Fruit fly (Drosophila melanogaster) whole organism, embryonic: Measurements from ENCODE around the gene Sec15.
A peak's percentile ranks its signal among the peaks of the same experiment; 100 is the strongest.

Experiments
- BEAF-32 ChIP-seq: fragments of 200-800 bp; sonication (Bioruptor generic); optimal IDR thresholded peaks from 3 replicates; lab custom pipeline; 2017; ENCODE audit warnings: missing biosample characterization, missing genetic modification characterization, mild to moderate bottlenecking, moderate library complexity, missing genetic modification reagents
- CG10267 ChIP-seq: fragments of 200-800 bp; sonication (Bioruptor generic); optimal IDR thresholded peaks from 2 replicates; lab custom pipeline; 2018; ENCODE audit warnings: missing biosample characterization, mild to moderate bottlenecking, missing genetic modification characterization, moderate library complexity
- CG10654 ChIP-seq: fragments of 200-800 bp; sonication (Bioruptor generic); optimal IDR thresholded peaks from 2 replicates; lab custom pipeline; 2016; ENCODE audit warnings: missing biosample characterization, missing genetic modification characterization
- CG12236 ChIP-seq: fragments of 200-800 bp; sonication (Bioruptor generic); optimal IDR thresholded peaks from 2 replicates; lab custom pipeline; 2016; ENCODE audit warnings: missing biosample characterization, missing genetic modification characterization
- CG13123 ChIP-seq: fragments of 200-800 bp; sonication (Bioruptor generic); optimal IDR thresholded peaks from 2 replicates; lab custom pipeline; 2016; ENCODE audit warnings: missing biosample characterization, missing genetic modification characterization
- CG14441 ChIP-seq: fragments of 200-800 bp; sonication (Bioruptor generic); IDR thresholded peaks from 2 replicates; pipeline ENCODE4 v1.3.6; 2022; ENCODE audit warnings: missing biosample characterization, missing genetic modification characterization
- CG14710 ChIP-seq: fragments of 200-800 bp; sonication (Bioruptor generic); optimal IDR thresholded peaks from 3 replicates; lab custom pipeline; 2019; ENCODE audit warnings: missing biosample characterization, mild to moderate bottlenecking, missing genetic modification characterization, moderate library complexity
- CG14860 ChIP-seq: fragments of 200-800 bp; sonication (Bioruptor generic); IDR thresholded peaks from 3 replicates; pipeline ENCODE4 v1.3.6; 2022; ENCODE audit warnings: missing biosample characterization, missing genetic modification characterization; ENCODE audit not compliant: partially characterized antibody
- CG17186 ChIP-seq: fragments of 200-800 bp; sonication (Bioruptor generic); optimal IDR thresholded peaks from 3 replicates; lab custom pipeline; 2017; ENCODE audit warnings: missing biosample characterization, missing genetic modification reagents, missing genetic modification characterization
- CG17328 ChIP-seq: fragments of 200-800 bp; sonication (Bioruptor generic); IDR thresholded peaks from 2 replicates; pipeline ENCODE4 v1.3.6; 2022; ENCODE audit warnings: missing biosample characterization, missing genetic modification characterization
- CG2129 ChIP-seq: fragments of 200-800 bp; sonication (Bioruptor generic); IDR thresholded peaks from 2 replicates; pipeline ENCODE4 v1.3.6; 2022; ENCODE audit warnings: missing biosample characterization, missing genetic modification characterization; ENCODE audit not compliant: partially characterized antibody
- CG2199 ChIP-seq: fragments of 200-800 bp; sonication (Bioruptor generic); IDR thresholded peaks from 3 replicates; pipeline ENCODE4 v1.3.6; 2022; ENCODE audit warnings: missing biosample characterization, missing genetic modification characterization
- CG42726 ChIP-seq: fragments of 200-800 bp; sonication (Bioruptor generic); IDR thresholded peaks from 2 replicates; pipeline ENCODE4 v1.3.6; 2022; ENCODE audit warnings: missing biosample characterization, missing genetic modification characterization; ENCODE audit not compliant: partially characterized antibody
- CG43689 ChIP-seq: fragments of 200-800 bp; sonication (Bioruptor generic); IDR thresholded peaks from 2 replicates; pipeline ENCODE4 v1.3.6; 2022; ENCODE audit warnings: missing biosample characterization, missing genetic modification characterization
- CG4424 ChIP-seq: fragments of 200-800 bp; sonication (Bioruptor generic); optimal IDR thresholded peaks from 3 replicates; lab custom pipeline; 2016; ENCODE audit warnings: missing biosample characterization, missing genetic modification characterization
- CG7357 ChIP-seq: fragments of 200-800 bp; sonication (Bioruptor generic); IDR thresholded peaks from 3 replicates; pipeline ENCODE4 v1.3.6; 2022; ENCODE audit warnings: missing biosample characterization, missing genetic modification characterization
- CG7556 ChIP-seq: fragments of 200-800 bp; sonication (Bioruptor generic); optimal IDR thresholded peaks from 2 replicates; lab custom pipeline; 2017; ENCODE audit warnings: missing biosample characterization, mild to moderate bottlenecking, missing genetic modification characterization
- CG9437 ChIP-seq: fragments of 200-800 bp; sonication (Bioruptor generic); optimal IDR thresholded peaks from 2 replicates; lab custom pipeline; 2018; ENCODE audit warnings: missing biosample characterization, mild to moderate bottlenecking, missing genetic modification characterization
- CG9727 ChIP-seq: fragments of 200-800 bp; sonication (Bioruptor generic); optimal IDR thresholded peaks from 3 replicates; lab custom pipeline; 2017; ENCODE audit warnings: missing biosample characterization, mild to moderate bottlenecking, missing genetic modification characterization
- Chrac-16 ChIP-seq: fragments of 200-800 bp; sonication (Bioruptor generic); optimal IDR thresholded peaks from 3 replicates; lab custom pipeline; 2016; ENCODE audit warnings: missing biosample characterization, missing genetic modification characterization
- CrebB ChIP-seq: fragments of 200-800 bp; sonication (Bioruptor generic); optimal IDR thresholded peaks from 3 replicates; lab custom pipeline; 2018; ENCODE audit warnings: missing biosample characterization, mild to moderate bottlenecking, missing genetic modification characterization
- Dfd ChIP-seq, 2 experiments: fragments of >200 bp; optimal IDR thresholded peaks; 2 replicates each; lab custom pipeline; 2017; ENCODE audit warnings: missing biosample characterization in 2 of 2, missing genetic modification characterization in 2 of 2
- Elba2 ChIP-seq: fragments of 200-800 bp; sonication (Bioruptor generic); optimal IDR thresholded peaks from 3 replicates; lab custom pipeline; 2016; ENCODE audit warnings: missing biosample characterization, missing genetic modification characterization
- Ets65A ChIP-seq: fragments of 200-800 bp; sonication (Bioruptor generic); peaks from one replicate; lab custom pipeline; 2016; ENCODE audit warnings: missing biosample characterization, missing genetic modification characterization
- Fer2 ChIP-seq: fragments of 200-800 bp; sonication (Bioruptor generic); optimal IDR thresholded peaks from 2 replicates; lab custom pipeline; 2018; ENCODE audit warnings: missing biosample characterization, mild to moderate bottlenecking, missing genetic modification characterization, moderate library complexity
- HLH54F ChIP-seq: fragments of 200-800 bp; sonication (Bioruptor generic); optimal IDR thresholded peaks from 3 replicates; lab custom pipeline; 2016; ENCODE audit warnings: missing biosample characterization, missing genetic modification characterization
- HmgZ ChIP-seq: fragments of 200-800 bp; sonication (Bioruptor generic); optimal IDR thresholded peaks from 2 replicates; lab custom pipeline; 2018; ENCODE audit warnings: missing biosample characterization, mild to moderate bottlenecking, missing genetic modification characterization
- Hmr ChIP-seq: fragments of 200-800 bp; sonication (Bioruptor generic); optimal IDR thresholded peaks from 3 replicates; lab custom pipeline; 2017; ENCODE audit warnings: mild to moderate bottlenecking, missing biosample characterization, missing genetic modification reagents, missing genetic modification characterization
- MBD-R2 ChIP-seq: fragments of 200-800 bp; sonication (Bioruptor generic); IDR thresholded peaks from 2 replicates; pipeline ENCODE4 v1.3.6; 2022; ENCODE audit warnings: missing biosample characterization, missing genetic modification characterization
- Med ChIP-seq: fragments of 200-800 bp; sonication (Bioruptor generic); peaks from one replicate; lab custom pipeline; 2016; ENCODE audit warnings: missing biosample characterization, missing genetic modification characterization, mild to moderate bottlenecking, inconsistent platforms, moderate library complexity
- NFAT ChIP-seq: fragments of 200-800 bp; sonication (Bioruptor generic); IDR thresholded peaks from 2 replicates; pipeline ENCODE4 v1.3.6; 2022; ENCODE audit warnings: missing biosample characterization, missing genetic modification characterization
- Optix ChIP-seq: fragments of 200-800 bp; sonication (Bioruptor generic); IDR thresholded peaks from 3 replicates; pipeline ENCODE4 v1.3.6; 2022; ENCODE audit warnings: missing biosample characterization, missing genetic modification characterization
- Poxn ChIP-seq: fragments of 200-800 bp; sonication (Bioruptor generic); IDR thresholded peaks from 2 replicates; pipeline ENCODE4 v1.3.6; 2022; ENCODE audit warnings: missing biosample characterization, missing genetic modification characterization
- Sin3A ChIP-seq: fragments of >200 bp; optimal IDR thresholded peaks from 2 replicates; lab custom pipeline; 2018
- Ssrp ChIP-seq: fragments of 200-800 bp; sonication (Bioruptor generic); optimal IDR thresholded peaks from 2 replicates; lab custom pipeline; 2018; ENCODE audit warnings: missing biosample characterization, mild to moderate bottlenecking, missing genetic modification characterization, moderate library complexity
- ap ChIP-seq: fragments of 200-800 bp; sonication (Bioruptor generic); IDR thresholded peaks from 2 replicates; pipeline ENCODE4 v1.3.6; 2022; ENCODE audit warnings: missing biosample characterization, missing genetic modification characterization
- bbx ChIP-seq: fragments of 200-800 bp; sonication (Bioruptor generic); IDR thresholded peaks from 2 replicates; pipeline ENCODE4 v1.3.6; 2022; ENCODE audit warnings: missing biosample characterization, missing genetic modification characterization; ENCODE audit not compliant: partially characterized antibody
- corto ChIP-seq: fragments of 200-800 bp; sonication (Bioruptor generic); optimal IDR thresholded peaks from 2 replicates; lab custom pipeline; 2016; ENCODE audit warnings: missing biosample characterization, mild to moderate bottlenecking, missing genetic modification characterization, moderate library complexity
- dimm ChIP-seq: fragments of 200-800 bp; sonication (Bioruptor generic); IDR thresholded peaks from 2 replicates; pipeline ENCODE4 v1.3.6; 2022; ENCODE audit warnings: missing biosample characterization, missing genetic modification characterization
- dmrt11E ChIP-seq: fragments of 200-800 bp; sonication (Bioruptor generic); optimal IDR thresholded peaks from 3 replicates; lab custom pipeline; 2018; ENCODE audit warnings: missing biosample characterization, mild to moderate bottlenecking, missing genetic modification characterization, moderate library complexity
- dysf ChIP-seq: fragments of 200-800 bp; sonication (Bioruptor generic); IDR thresholded peaks from 3 replicates; pipeline ENCODE4 v1.3.6; 2022; ENCODE audit warnings: missing biosample characterization, missing genetic modification characterization
- gfzf ChIP-seq: fragments of 200-800 bp; sonication (Bioruptor generic); optimal IDR thresholded peaks from 2 replicates; lab custom pipeline; 2016; ENCODE audit warnings: missing biosample characterization, mild to moderate bottlenecking, missing genetic modification characterization, moderate library complexity
- gsb-n ChIP-seq: fragments of 200-800 bp; sonication (Bioruptor generic); optimal IDR thresholded peaks from 3 replicates; lab custom pipeline; 2018; ENCODE audit warnings: missing biosample characterization, mild to moderate bottlenecking, missing genetic modification characterization
- h ChIP-seq: fragments of >200 bp; optimal IDR thresholded peaks from 2 replicates; lab custom pipeline; 2017
- onecut ChIP-seq: fragments of 200-800 bp; sonication (Bioruptor generic); IDR thresholded peaks from 2 replicates; pipeline ENCODE4 v1.3.6; 2022; ENCODE audit warnings: missing biosample characterization, missing genetic modification characterization
- pan ChIP-seq, 4 experiments: fragments of >200 bp in 3 of 4; fragments of 200-800 bp in 1 of 4; sonication (Bioruptor generic) in 1 of 4; optimal IDR thresholded peaks in 3 of 4; IDR thresholded peaks in 1 of 4; 2 replicates each; pipeline versions ENCODE4 v1.3.6 to Lab custom; 2017 to 2022; ENCODE audit warnings: missing biosample characterization in 2 of 4, missing genetic modification characterization in 2 of 4, mixed read lengths in 1 of 4
- pros ChIP-seq: fragments of 200-800 bp; sonication (Bioruptor generic); optimal IDR thresholded peaks from 3 replicates; lab custom pipeline; 2019; ENCODE audit warnings: missing biosample characterization, mild to moderate bottlenecking, missing genetic modification characterization, moderate library complexity
- ranshi ChIP-seq: fragments of 200-800 bp; sonication (Bioruptor generic); IDR thresholded peaks from 2 replicates; pipeline ENCODE4 v1.3.6; 2022; ENCODE audit warnings: missing biosample characterization, missing genetic modification characterization
- tna ChIP-seq: fragments of 200-800 bp; sonication (Bioruptor generic); IDR thresholded peaks from 2 replicates; pipeline ENCODE4 v1.3.6; 2022; ENCODE audit warnings: missing biosample characterization, missing genetic modification characterization; ENCODE audit not compliant: partially characterized antibody
- zen2 ChIP-seq: fragments of 200-800 bp; sonication (Bioruptor generic); IDR thresholded peaks from 3 replicates; pipeline ENCODE4 v1.3.6; 2022; ENCODE audit warnings: missing biosample characterization, missing genetic modification characterization; ENCODE audit not compliant: partially characterized antibody
- zfh2 ChIP-seq: fragments of 200-800 bp; sonication (Bioruptor generic); optimal IDR thresholded peaks from 2 replicates; lab custom pipeline; 2016; ENCODE audit warnings: missing biosample characterization, missing genetic modification characterization

Sec15 gene

dm6 chr3R:21118784-21119183 is 11.0 kb upstream of the Sec15 start, which contains the start of gene Bdbt (continued):
- no peak for TF ChIP-seq CG13123
- peak; percentile 32 for TF ChIP-seq Ssrp (tag; lab: Kevin White, UChicago)
- no peak for TF ChIP-seq CG2129 (GFP tag; lab: Robert Waterston, UW)
- TF ChIP-seq tna (GFP tag; lab: Robert Waterston, UW) = peak; percentile 95
- TF ChIP-seq Fer2 = no peak
- TF ChIP-seq CG9727 = peak; percentile 8
- TF ChIP-seq Ets65A = peak; percentile 32
- 0 out of 2 replicates have a peak, but pooled peaks have one; percentile 21 for TF ChIP-seq ap
- no peak for TF ChIP-seq onecut
- TF ChIP-seq zfh2 (GFP tag; lab: Kevin White, UChicago) = peak; percentile 62
- no peak for TF ChIP-seq CG7556
- TF ChIP-seq dimm (GFP tag; lab: Robert Waterston, UW) = no peak
- no peak for TF ChIP-seq CG9437 (GFP tag; lab: Kevin White, UChicago)
- peak; percentile 82 for TF ChIP-seq bbx (GFP tag; lab: Robert Waterston, UW)
- peak; percentile 88 for TF ChIP-seq Med (GFP tag; lab: Kevin White, UChicago)
- TF ChIP-seq Hmr = no peak
- TF ChIP-seq gsb-n (tag; lab: Kevin White, UChicago) = no peak
- no peak for TF ChIP-seq CrebB
- peak; percentile 60 for TF ChIP-seq NFAT (GFP tag; lab: Robert Waterston, UW)
- peak; percentile 32; the same call in 1 of the 3 replicates for TF ChIP-seq dysf (GFP tag; lab: Robert Waterston, UW)
- peak; percentile 16 for TF ChIP-seq CG17186
- TF ChIP-seq CG42726 = 0 out of 2 replicates have a peak, but pooled peaks have one; percentile 24
- 0 out of 2 replicates have a peak, but pooled peaks have one; percentile 18 for TF ChIP-seq ranshi
- no peak for TF ChIP-seq h (lab: Kevin White, UChicago)
- peak; percentile 40 for TF ChIP-seq Elba2 (GFP tag; lab: Kevin White, UChicago)
- TF ChIP-seq CG7357 (GFP tag; lab: Robert Waterston, UW) = peak; percentile 91
- TF ChIP-seq HmgZ (tag; lab: Kevin White, UChicago) = peak; percentile 73
- peak; percentile 6 for TF ChIP-seq Sin3A (lab: Kevin White, UChicago)
- TF ChIP-seq CG12236 = no peak
- no peak for TF ChIP-seq CG2199 (GFP tag; lab: Robert Waterston, UW)
- TF ChIP-seq CG14860 = peak; percentile 91
- TF ChIP-seq CG14441 = peak; percentile 49; the same call in 1 of the 2 replicates
- TF ChIP-seq BEAF-32 (GFP tag; lab: Kevin White, UChicago) = peak; percentile 25
- no peak for TF ChIP-seq Optix (GFP tag; lab: Robert Waterston, UW)
- peak; percentile 3 for TF ChIP-seq CG4424 (GFP tag; lab: Kevin White, UChicago)
- peak; percentile 82 for TF ChIP-seq MBD-R2 (GFP tag; lab: Robert Waterston, UW)
- no peak for TF ChIP-seq corto (GFP tag; lab: Kevin White, UChicago)
- peak; percentile 63 for TF ChIP-seq zen2 (GFP tag; lab: Robert Waterston, UW)
- TF ChIP-seq HLH54F (GFP tag; lab: Kevin White, UChicago) = peak; percentile 35
- TF ChIP-seq CG17328 (GFP tag; lab: Robert Waterston, UW) = 0 out of 2 replicates have a peak, but pooled peaks have one; percentile 31
- no peak for TF ChIP-seq CG43689 (GFP tag; lab: Robert Waterston, UW)
- TF ChIP-seq pan (optimal IDR thresholded peaks at IDR 0.05; lab: Kevin White, UChicago) = no peak
- TF ChIP-seq pan (GFP tag; optimal IDR thresholded peaks at IDR 0.05 in 1 of 2, IDR thresholded peaks at IDR 0.05 in 1 of 2) = no peak
- TF ChIP-seq dmrt11E (tag; lab: Kevin White, UChicago) = no peak
- TF ChIP-seq CG10654 (GFP tag; lab: Kevin White, UChicago) = peak; percentile 11
- TF ChIP-seq Poxn = no peak
- no peak for TF ChIP-seq pros (GFP tag; lab: Kevin White, UChicago)
- peak; percentile 10 for TF ChIP-seq CG14710 (tag; lab: Kevin White, UChicago)
- TF ChIP-seq gfzf = peak; percentile 81
- TF ChIP-seq CG10267 (tag; lab: Kevin White, UChicago) = peak; percentile 7
- peak in 1 of 2 experiments; percentile 17 for TF ChIP-seq Dfd (GFP tag; optimal IDR thresholded peaks at IDR 0.05; lab: Kevin White, UChicago)
- peak; percentile 9 for TF ChIP-seq Chrac-16
